ENCODE assay signal across 6 worm cellular contexts in the genomic region with DNA sequence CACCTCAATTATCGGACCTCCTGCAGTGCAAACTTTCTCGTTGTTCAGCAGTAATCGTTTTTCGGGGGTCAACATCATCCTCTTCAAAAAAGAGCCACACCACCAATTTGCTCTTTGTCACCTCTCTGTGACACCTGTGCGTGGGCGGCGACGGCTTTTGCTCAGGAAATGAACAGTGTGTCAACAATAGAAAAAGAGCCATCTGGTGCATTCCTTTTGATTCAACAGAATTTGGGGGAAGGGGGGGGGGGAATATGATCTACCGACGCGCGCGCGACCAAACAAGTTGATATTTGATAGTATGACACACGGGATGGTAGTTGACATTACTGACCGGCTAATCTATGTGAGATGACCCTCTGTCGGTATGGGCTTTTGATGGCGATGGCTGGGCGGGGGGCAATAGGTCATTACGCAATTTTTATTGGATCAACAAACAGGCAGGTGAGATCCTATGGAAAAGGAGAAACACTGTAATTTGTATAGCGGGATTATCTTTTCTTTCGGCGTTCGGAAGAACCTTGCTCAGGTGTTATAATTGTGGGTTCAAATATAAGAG.
A peak's percentile ranks its signal among the peaks of the same experiment; 100 is the strongest.
TF ChIP-seq lines count a peak whose summit lies in the region.

No protein-coding gene starts in this region.

TF ChIP-seq in whole organism, L1 larva, 84 proteins besides CTCF, POLR2A, EP300 and RAD21:
- TF ChIP-seq nhr-85 (tag; lab: Kevin White, UChicago) (peak; percentile 51), tlp-1 (tag; optimal IDR thresholded peaks at IDR 0.05; lab: Kevin White, UChicago) (no peak)

TF ChIP-seq in whole organism, L3 larva, 47 proteins besides CTCF, POLR2A, EP300 and RAD21:
- TF ChIP-seq lin-39 (tag; optimal IDR thresholded peaks at IDR 0.05; lab: Kevin White, UChicago) (no peak), pha-4 (tag; optimal IDR thresholded peaks at IDR 0.05; lab: Kevin White, UChicago) (peak; percentile 2)

TF ChIP-seq in whole organism, early embryonic, 17 proteins besides CTCF, POLR2A, EP300 and RAD21:
- no peak for TF ChIP-seq ets-7 (tag; optimal IDR thresholded peaks at IDR 0.05; lab: Kevin White, UChicago)
- 0 out of 2 replicates have a peak, but pooled peaks have one; percentile 17 for TF ChIP-seq flt-1 (GFP tag; IDR thresholded peaks at IDR 0.05; lab: Robert Waterston, UW)
- no peak for TF ChIP-seq hnd-1 (tag; optimal IDR thresholded peaks at IDR 0.05; lab: Kevin White, UChicago)
- no peak for TF ChIP-seq B0310.2 (tag; optimal IDR thresholded peaks at IDR 0.05; lab: Kevin White, UChicago)
- TF ChIP-seq tra-4 (tag; optimal IDR thresholded peaks at IDR 0.05; lab: Kevin White, UChicago): no peak
- TF ChIP-seq hmbx-1 (tag; optimal IDR thresholded peaks at IDR 0.05; lab: Kevin White, UChicago): no peak
- TF ChIP-seq hmg-4 (GFP tag; optimal IDR thresholded peaks at IDR 0.05; lab: Kevin White, UChicago): no peak

TF ChIP-seq in whole organism, late embryonic, 69 proteins besides CTCF, POLR2A, EP300 and RAD21:
- peak; percentile 48 for TF ChIP-seq sox-2 (GFP tag; IDR thresholded peaks at IDR 0.05; lab: Robert Waterston, UW)
- TF ChIP-seq tbx-2 (tag; optimal IDR thresholded peaks at IDR 0.05; lab: Kevin White, UChicago): peak; percentile 77
- no peak for TF ChIP-seq ahr-1 (tag; optimal IDR thresholded peaks at IDR 0.05; lab: Kevin White, UChicago)
- peak; percentile 87 for TF ChIP-seq ceh-34 (tag; optimal IDR thresholded peaks at IDR 0.05; lab: Kevin White, UChicago)
- TF ChIP-seq K09A11.1 (tag; optimal IDR thresholded peaks at IDR 0.05; lab: Kevin White, UChicago; ENCODE audit: insufficient read depth): no peak
- TF ChIP-seq ceh-31 (tag; optimal IDR thresholded peaks at IDR 0.05; lab: Kevin White, UChicago): peak; percentile 20
- no peak for TF ChIP-seq ceh-18 (tag; optimal IDR thresholded peaks at IDR 0.05; lab: Kevin White, UChicago)
- no peak for TF ChIP-seq ceh-19 (GFP tag; optimal IDR thresholded peaks at IDR 0.05; lab: Kevin White, UChicago)
- TF ChIP-seq pag-3 (tag; optimal IDR thresholded peaks at IDR 0.05; lab: Kevin White, UChicago; ENCODE audit: borderline replicate concordance): no peak
- TF ChIP-seq hlh-13 (GFP tag; optimal IDR thresholded peaks at IDR 0.05; lab: Kevin White, UChicago): no peak
- TF ChIP-seq T23F11.4 (GFP tag; optimal IDR thresholded peaks at IDR 0.05; lab: Kevin White, UChicago): no peak
- peak; percentile 28 for TF ChIP-seq pax-1 (tag; optimal IDR thresholded peaks at IDR 0.05; lab: Kevin White, UChicago)
- TF ChIP-seq elt-4 (tag; optimal IDR thresholded peaks at IDR 0.05; lab: Kevin White, UChicago): no peak
- no peak for TF ChIP-seq sox-4 (tag; optimal IDR thresholded peaks at IDR 0.05; lab: Kevin White, UChicago)
- no peak for TF ChIP-seq ttx-3 (tag; optimal IDR thresholded peaks at IDR 0.05; lab: Kevin White, UChicago)
- TF ChIP-seq che-1 (tag; optimal IDR thresholded peaks at IDR 0.05; lab: Kevin White, UChicago): no peak
- TF ChIP-seq K02D7.2 (tag; optimal IDR thresholded peaks at IDR 0.05; lab: Kevin White, UChicago): no peak
- TF ChIP-seq ref-2 (tag; optimal IDR thresholded peaks at IDR 0.05; lab: Kevin White, UChicago): peak; percentile 45
- no peak for TF ChIP-seq unc-55 (GFP tag; optimal IDR thresholded peaks at IDR 0.05; lab: Kevin White, UChicago)
- no peak for TF ChIP-seq tbx-7 (tag; optimal IDR thresholded peaks at IDR 0.05; lab: Kevin White, UChicago)

TF ChIP-seq in whole organism, midembryonic, 9 proteins besides CTCF, POLR2A, EP300 and RAD21:
- TF ChIP-seq med-1 (GFP tag; optimal IDR thresholded peaks at IDR 0.05; lab: Kevin White, UChicago; ENCODE audit: insufficient read depth) (no peak), flt-1 (GFP tag; IDR thresholded peaks at IDR 0.05; lab: Robert Waterston, UW) (peak; percentile 33; the same call in 1 of the 2 replicates)

TF ChIP-seq in whole organism, mixed stage, embryonic, 35 proteins besides CTCF, POLR2A, EP300 and RAD21:
- no peak for TF ChIP-seq nhr-76 (tag; optimal IDR thresholded peaks at IDR 0.05; lab: Kevin White, UChicago)
- no peak for TF ChIP-seq unc-62 (GFP tag; optimal IDR thresholded peaks at IDR 0.05; lab: Kevin White, UChicago)
- TF ChIP-seq nhr-28 (tag; optimal IDR thresholded peaks at IDR 0.05; lab: Kevin White, UChicago): no peak
- TF ChIP-seq snpc-4 (tag; optimal IDR thresholded peaks at IDR 0.05; lab: Kevin White, UChicago): no peak
- no peak for TF ChIP-seq elt-1 (tag; optimal IDR thresholded peaks at IDR 0.05; lab: Kevin White, UChicago; ENCODE audit: borderline replicate concordance, insufficient read depth)
- no peak for TF ChIP-seq drap-1 (GFP tag; optimal IDR thresholded peaks at IDR 0.05; lab: Kevin White, UChicago)
- peak; percentile 56 for TF ChIP-seq cnd-1 (tag; optimal IDR thresholded peaks at IDR 0.05; lab: Kevin White, UChicago)
- no peak for TF ChIP-seq bed-3 (GFP tag; optimal IDR thresholded peaks at IDR 0.05; lab: Kevin White, UChicago)
- TF ChIP-seq lsy-2 (tag; optimal IDR thresholded peaks at IDR 0.05; lab: Kevin White, UChicago): no peak
- no peak for TF ChIP-seq ztf-11 (tag; optimal IDR thresholded peaks at IDR 0.05; lab: Kevin White, UChicago)
- no peak for TF ChIP-seq flh-1 (GFP tag; optimal IDR thresholded peaks at IDR 0.05; lab: Kevin White, UChicago)
- TF ChIP-seq ces-1 (GFP tag; optimal IDR thresholded peaks at IDR 0.05; lab: Kevin White, UChicago): no peak
- TF ChIP-seq elt-3 (tag; optimal IDR thresholded peaks at IDR 0.05; lab: Kevin White, UChicago): no peak
- no peak for TF ChIP-seq mls-2 (tag; optimal IDR thresholded peaks at IDR 0.05; lab: Kevin White, UChicago)
- peak; percentile 79 for TF ChIP-seq lin-32 (GFP tag; optimal IDR thresholded peaks at IDR 0.05; lab: Kevin White, UChicago)
- TF ChIP-seq ceh-43 (GFP tag; optimal IDR thresholded peaks at IDR 0.05; lab: Kevin White, UChicago): no peak
- no peak for TF ChIP-seq hlh-1 (tag; optimal IDR thresholded peaks at IDR 0.05; lab: Kevin White, UChicago)
- peak; percentile 42 for TF ChIP-seq zip-8 (tag; optimal IDR thresholded peaks at IDR 0.05; lab: Kevin White, UChicago)
- no peak for TF ChIP-seq tbx-8 (GFP tag; optimal IDR thresholded peaks at IDR 0.05; lab: Kevin White, UChicago)
- no peak for TF ChIP-seq ham-2 (GFP tag; optimal IDR thresholded peaks at IDR 0.05; lab: Kevin White, UChicago)
- no peak for TF ChIP-seq sptf-1 (tag; optimal IDR thresholded peaks at IDR 0.05; lab: Kevin White, UChicago)
- TF ChIP-seq sem-2 (GFP tag; optimal IDR thresholded peaks at IDR 0.05; lab: Kevin White, UChicago): no peak
- no peak for TF ChIP-seq ceh-39 (tag; optimal IDR thresholded peaks at IDR 0.05; lab: Kevin White, UChicago)
- no peak for TF ChIP-seq blmp-1 (tag; optimal IDR thresholded peaks at IDR 0.05; lab: Kevin White, UChicago)
- no peak for TF ChIP-seq nhr-237 (tag; optimal IDR thresholded peaks at IDR 0.05; lab: Kevin White, UChicago)
- TF ChIP-seq nhr-2 (tag; optimal IDR thresholded peaks at IDR 0.05; lab: Kevin White, UChicago): peak; percentile 92
- peak; percentile 33 for TF ChIP-seq lin-13 (tag; optimal IDR thresholded peaks at IDR 0.05; lab: Kevin White, UChicago)
- no peak for TF ChIP-seq ceh-83 (GFP tag; optimal IDR thresholded peaks at IDR 0.05; lab: Kevin White, UChicago)
- TF ChIP-seq mep-1 (tag; optimal IDR thresholded peaks at IDR 0.05; lab: Kevin White, UChicago): no peak
- no peak for TF ChIP-seq nhr-12 (tag; optimal IDR thresholded peaks at IDR 0.05; lab: Kevin White, UChicago)
- TF ChIP-seq unc-120 (tag; optimal IDR thresholded peaks at IDR 0.05; lab: Kevin White, UChicago; ENCODE audit: poor library complexity, severe bottlenecking): no peak
- TF ChIP-seq pha-4 (tag; optimal IDR thresholded peaks at IDR 0.05; lab: Kevin White, UChicago): peak; percentile 12
- TF ChIP-seq unc-39 (tag; optimal IDR thresholded peaks at IDR 0.05; lab: Kevin White, UChicago): peak; percentile 88
- TF ChIP-seq M03D4.4 (tag; optimal IDR thresholded peaks at IDR 0.05; lab: Kevin White, UChicago): no peak
- TF ChIP-seq mab-5 (tag; optimal IDR thresholded peaks at IDR 0.05; lab: Kevin White, UChicago): no peak
